Worm (Caenorhabditis elegans) whole organism, L3 larva: ENCODE measurements around the gene C30G12.4.

ENCODE experiments used
- mdl-1 ChIP-seq: fragments of 150-350 bp; optimal IDR thresholded peaks from 2 replicates; lab custom pipeline; 2014; ENCODE audit warnings: missing biosample characterization, missing genetic modification characterization
- nhr-12 ChIP-seq: fragments of 150-350 bp; optimal IDR thresholded peaks from 2 replicates; lab custom pipeline; 2014; ENCODE audit warnings: missing biosample characterization, missing genetic modification characterization
- nhr-237 ChIP-seq: fragments of 150-350 bp; optimal IDR thresholded peaks from 2 replicates; lab custom pipeline; 2014; ENCODE audit warnings: missing biosample characterization, missing genetic modification characterization
- ztf-4 ChIP-seq: fragments of 150-350 bp; optimal IDR thresholded peaks from 2 replicates; lab custom pipeline; 2014; ENCODE audit warnings: missing biosample characterization, missing genetic modification characterization

ce11 chrII:7295917-7296316, 34.0 kb downstream of the C30G12.4 start, which contains the start of gene C30G12.6:
- TF ChIP-seq nhr-12 (no peak), ztf-4 (tag; lab: Kevin White, UChicago) (no peak), mdl-1 (tag; lab: Kevin White, UChicago) (no peak), nhr-237 (tag; lab: Kevin White, UChicago) (no peak)
